Fruit fly (Drosophila melanogaster) whole organism, prepupa: Measurements from ENCODE around the gene TwdlL.
A peak's percentile ranks its signal among the peaks of the same experiment; 100 is the strongest.

Experiments used
- CG11762 ChIP-seq: fragments of 200-800 bp; sonication (Bioruptor generic); optimal IDR thresholded peaks from 3 replicates; lab custom pipeline; 2016; ENCODE audit warnings: missing biosample characterization, missing genetic modification characterization; ENCODE audit not compliant: insufficient read depth
- CG16779 ChIP-seq: fragments of 200-800 bp; sonication (Bioruptor generic); optimal IDR thresholded peaks from 3 replicates; lab custom pipeline; 2017; ENCODE audit warnings: missing biosample characterization, mild to moderate bottlenecking, missing genetic modification characterization
- CG3032 ChIP-seq: fragments of 200-800 bp; optimal IDR thresholded peaks from 2 replicates; lab custom pipeline; 2019; ENCODE audit warnings: missing biosample characterization, mild to moderate bottlenecking, missing genetic modification characterization, moderate library complexity
- CG32006 ChIP-seq: fragments of 200-800 bp; sonication (Bioruptor generic); optimal IDR thresholded peaks from 3 replicates; lab custom pipeline; 2017; ENCODE audit warnings: missing biosample characterization, mild to moderate bottlenecking, missing genetic modification characterization
- CG3919 ChIP-seq: fragments of 200-800 bp; sonication (Bioruptor generic); optimal IDR thresholded peaks from 3 replicates; lab custom pipeline; 2016; ENCODE audit warnings: missing biosample characterization, missing genetic modification characterization
- Eip78C ChIP-seq: fragments of 200-800 bp; sonication (Bioruptor generic); peaks from one replicate; lab custom pipeline; 2016; ENCODE audit warnings: missing biosample characterization, missing genetic modification characterization
- Gug ChIP-seq: fragments of 200-800 bp; sonication (Bioruptor generic); IDR thresholded peaks from 2 replicates; pipeline ENCODE4 v1.3.6; 2022; ENCODE audit warnings: missing biosample characterization, missing genetic modification characterization
- Smox ChIP-seq: fragments of 200-800 bp; sonication (Bioruptor generic); optimal IDR thresholded peaks from 3 replicates; lab custom pipeline; 2016; ENCODE audit warnings: missing biosample characterization, missing genetic modification characterization
- Sox15 ChIP-seq: fragments of 200-800 bp; sonication (Bioruptor generic); optimal IDR thresholded peaks from 3 replicates; lab custom pipeline; 2016; ENCODE audit warnings: missing biosample characterization, missing genetic modification characterization
- fkh ChIP-seq: fragments of 200-800 bp; sonication (Bioruptor generic); optimal IDR thresholded peaks from 3 replicates; lab custom pipeline; 2017; ENCODE audit warnings: missing biosample characterization, mild to moderate bottlenecking, missing genetic modification characterization, moderate library complexity
- ss ChIP-seq, 2 experiments: fragments of 200-800 bp; sonication (Bioruptor generic); optimal IDR thresholded peaks; 2 replicates in 1 of 2; 3 replicates in 1 of 2; lab custom pipeline; 2017 to 2018; ENCODE audit warnings: mild to moderate bottlenecking in 2 of 2, missing biosample characterization in 2 of 2, missing genetic modification characterization in 2 of 2, moderate library complexity in 1 of 2
- vri ChIP-seq: fragments of 200-800 bp; sonication (Bioruptor generic); optimal IDR thresholded peaks from 3 replicates; lab custom pipeline; 2016; ENCODE audit warnings: missing biosample characterization, mild to moderate bottlenecking, missing genetic modification characterization

TwdlL gene

dm6 chr3R:26588158-26588584, 37.3 kb downstream of the TwdlL start (continued):
- no peak for TF ChIP-seq CG11762 (GFP tag; lab: Kevin White, UChicago)
- TF ChIP-seq vri (GFP tag; lab: Kevin White, UChicago) = peak; percentile 83
- no peak for TF ChIP-seq Eip78C (GFP tag; lab: Kevin White, UChicago)
- TF ChIP-seq Gug (GFP tag; lab: Robert Waterston, UW) = no peak
- TF ChIP-seq CG32006 (GFP tag; lab: Kevin White, UChicago) = no peak
- TF ChIP-seq Sox15 (GFP tag; lab: Kevin White, UChicago) = no peak
- no peak for TF ChIP-seq CG3919 (GFP tag; lab: Kevin White, UChicago)
- TF ChIP-seq fkh (GFP tag; lab: Kevin White, UChicago) = no peak
- TF ChIP-seq CG3032 (tag; lab: Kevin White, UChicago) = no peak
- TF ChIP-seq Smox (GFP tag; lab: Kevin White, UChicago) = peak; percentile 44
- TF ChIP-seq ss (GFP tag; optimal IDR thresholded peaks at IDR 0.05; lab: Kevin White, UChicago) = no peak
- no peak for TF ChIP-seq CG16779
